Worm (Caenorhabditis elegans): Measurements from ENCODE around the gene T28D6.7.

DNA sequence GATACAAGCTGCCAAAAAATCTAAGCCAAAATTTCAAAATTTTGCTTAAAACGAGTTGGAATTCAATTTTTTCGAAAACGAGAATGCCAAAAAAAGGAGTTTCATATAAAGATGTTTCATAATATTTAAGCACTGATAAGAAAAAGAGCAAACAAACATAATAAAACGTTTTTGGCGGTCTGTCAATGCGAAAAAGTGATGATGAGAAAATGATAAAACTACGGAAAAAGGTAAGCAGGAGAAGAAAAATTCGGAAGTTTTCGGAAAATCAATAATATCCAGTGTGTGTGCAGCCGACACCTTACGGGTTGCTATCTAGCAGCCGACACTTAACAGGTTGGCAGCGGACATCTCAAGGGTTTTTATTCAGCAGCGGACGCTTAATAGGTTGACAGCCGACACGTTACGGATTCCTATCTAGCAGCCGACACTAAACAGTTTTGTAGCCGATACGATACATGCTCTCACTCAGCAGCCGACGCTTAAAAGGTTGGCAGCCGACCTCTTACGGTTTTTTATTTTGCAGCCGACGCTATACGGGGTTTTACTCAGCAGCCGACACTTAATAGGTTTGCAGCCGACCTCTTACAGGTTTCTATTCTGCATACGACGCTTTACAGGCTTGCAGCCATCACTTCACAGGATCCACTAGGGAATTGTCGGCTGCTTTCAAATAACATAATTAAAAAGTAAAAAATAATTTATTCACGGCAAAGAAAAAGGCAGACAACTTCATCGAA lies 26.1 kb upstream of the T28D6.7 start:
- TF ChIP-seq him-1 (tag; optimal IDR thresholded peaks at IDR 0.05) (no peak), dao-5 (tag; optimal IDR thresholded peaks at IDR 0.05) (no peak)
